Worm (Caenorhabditis elegans): ENCODE measurements around the gene cyp-13A2.
A peak's percentile ranks its signal among the peaks of the same experiment; 100 is the strongest.

cyp-13A2 gene

ce11 chrII:9738820-9739219, 48.6 kb downstream of the cyp-13A2 start:
- TF ChIP-seq pha-4 (tag; optimal IDR thresholded peaks at IDR 0.05) (peak; percentile 56), snpc-3.4 (tag; optimal IDR thresholded peaks at IDR 0.05) (peak; percentile 16), hsf-1 (GFP tag; IDR thresholded peaks at IDR 0.05) (no peak), nhr-80 (tag; optimal IDR thresholded peaks at IDR 0.05) (peak; percentile 92), unc-62 (GFP tag; optimal IDR thresholded peaks at IDR 0.05) (peak; percentile 48), aptf-3 (GFP tag; IDR thresholded peaks at IDR 0.05) (0 out of 2 replicates have a peak, but pooled peaks have one; percentile 42), hlh-12 (tag; optimal IDR thresholded peaks at IDR 0.05) (no peak), akir-1 (GFP tag; optimal IDR thresholded peaks at IDR 0.05) (no peak), madf-10 (tag; optimal IDR thresholded peaks at IDR 0.05) (peak; percentile 12), dox-1 (GFP tag; IDR thresholded peaks at IDR 0.05) (peak; percentile 64), ztf-25 (GFP tag; IDR thresholded peaks at IDR 0.05) (peak; percentile 43; the same call in 1 of the 2 replicates), hlh-26 (GFP tag; conservative IDR thresholded peaks at IDR 0.05) (no peak), snpc-1.3 (tag; optimal IDR thresholded peaks at IDR 0.05; ENCODE audit: insufficient read depth) (no peak), F33H1.4 (GFP tag; IDR thresholded peaks at IDR 0.05) (peak; percentile 29; the same call in 1 of the 2 replicates), B0336.3 (GFP tag; IDR thresholded peaks at IDR 0.05) (peak; percentile 76; the same call in 1 of the 2 replicates), nhr-90 (tag; optimal IDR thresholded peaks at IDR 0.05) (peak; percentile 34), repo-1 (tag; optimal IDR thresholded peaks at IDR 0.05) (no peak), attf-5 (GFP tag; optimal IDR thresholded peaks at IDR 0.05) (peak; percentile 70), F37B4.10 (GFP tag; IDR thresholded peaks at IDR 0.05) (0 out of 2 replicates have a peak, but pooled peaks have one; percentile 30), ets-4 (GFP tag; optimal IDR thresholded peaks at IDR 0.05) (peak; percentile 42), mcd-1 (GFP tag; IDR thresholded peaks at IDR 0.05) (peak; percentile 33; the same call in 1 of the 2 replicates), ztf-6 (GFP tag; IDR thresholded peaks at IDR 0.05) (no peak), zim-3 (tag; optimal IDR thresholded peaks at IDR 0.05) (peak; percentile 30), tlf-1 (GFP tag; optimal IDR thresholded peaks at IDR 0.05) (peak; percentile 70), chd-7 (tag; optimal IDR thresholded peaks at IDR 0.05) (peak; percentile 67), egl-18 (GFP tag; IDR thresholded peaks at IDR 0.05) (no peak), bed-2 (GFP tag; IDR thresholded peaks at IDR 0.05) (no peak), atf-7 (tag; optimal IDR thresholded peaks at IDR 0.05) (peak; percentile 23), tbp1 (GFP tag; optimal IDR thresholded peaks at IDR 0.05) (peak; percentile 54), B0035.1 (tag; optimal IDR thresholded peaks at IDR 0.05) (no peak), unc-130 (GFP tag; optimal IDR thresholded peaks at IDR 0.05) (no peak), let-607 (tag; optimal IDR thresholded peaks at IDR 0.05) (peak; percentile 85 to 91), Y95B8A.8 (GFP tag; IDR thresholded peaks at IDR 0.05) (0 out of 2 replicates have a peak, but pooled peaks have one; percentile 34), cebp-1 (GFP tag; IDR thresholded peaks at IDR 0.05) (0 out of 2 replicates have a peak, but pooled peaks have one; percentile 24), cebp-1 (tag; optimal IDR thresholded peaks at IDR 0.05) (peak; percentile 69), cebp-2 (GFP tag; IDR thresholded peaks at IDR 0.05) (0 out of 2 replicates have a peak, but pooled peaks have one; percentile 64), lir-1 (GFP tag; conservative IDR thresholded peaks at IDR 0.05) (0 out of 2 replicates have a peak, but pooled peaks have one; percentile 21), hmg-1.2 (GFP tag; IDR thresholded peaks at IDR 0.05) (peak; percentile 35; the same call in 1 of the 2 replicates), F55B11.4 (tag; optimal IDR thresholded peaks at IDR 0.05; ENCODE audit: borderline replicate concordance, insufficient read depth) (no peak), snpc-4 (GFP tag; optimal IDR thresholded peaks at IDR 0.05) (no peak), snpc-4 (tag; optimal IDR thresholded peaks at IDR 0.05) (peak in 3 of 4 experiments; percentile 3 to 31 (median 15)), pbrm-1 (GFP tag; IDR thresholded peaks at IDR 0.05) (peak; percentile 30; the same call in 1 of the 2 replicates), nfyb-1 (GFP tag; IDR thresholded peaks at IDR 0.05) (0 out of 2 replicates have a peak, but pooled peaks have one; percentile 24), Y56A3A.18 (GFP tag; IDR thresholded peaks at IDR 0.05) (0 out of 2 replicates have a peak, but pooled peaks have one; percentile 40)

All from whole organism, young adult.